Fruit fly (Drosophila melanogaster): ENCODE measurements around the gene CG12104.

Gene CG12104

dm6 chr3L:1647276-1647919 is 44.9 kb upstream of the CG12104 start, which contains the start of the genes CG17249 and Bro (continued):
- TF ChIP-seq grau (tag; optimal IDR thresholded peaks at IDR 0.05) (peak; percentile 13), ind (GFP tag; optimal IDR thresholded peaks at IDR 0.05) (no peak), Meics (GFP tag; optimal IDR thresholded peaks at IDR 0.05) (peak; percentile 87), Scr (GFP tag; IDR thresholded peaks at IDR 0.05; ENCODE audit: partially characterized antibody) (peak; percentile 25; the same call in 1 of the 2 replicates), CG2202 (tag; optimal IDR thresholded peaks at IDR 0.05) (no peak), lilli (GFP tag; optimal IDR thresholded peaks at IDR 0.05) (peak; percentile 72), nerfin-1 (tag; optimal IDR thresholded peaks at IDR 0.05) (no peak), toy (GFP tag; IDR thresholded peaks at IDR 0.05) (no peak), Xbp1 (GFP tag; optimal IDR thresholded peaks at IDR 0.05) (peak; percentile 68), Ets97D (GFP tag; optimal IDR thresholded peaks at IDR 0.05) (peak; percentile 78), tx (GFP tag; optimal IDR thresholded peaks at IDR 0.05) (no peak), CG14441 (GFP tag; IDR thresholded peaks at IDR 0.05) (no peak), E2f2 (GFP tag; IDR thresholded peaks at IDR 0.05) (peak; percentile 97), chn (GFP tag; optimal IDR thresholded peaks at IDR 0.05) (peak; percentile 42), Nf-YC (tag; optimal IDR thresholded peaks at IDR 0.05) (no peak), Poxn (GFP tag; IDR thresholded peaks at IDR 0.05) (no peak), repo (GFP tag; optimal IDR thresholded peaks at IDR 0.05) (no peak), C15 (GFP tag; IDR thresholded peaks at IDR 0.05) (0 out of 3 replicates have a peak, but pooled peaks have one; percentile 11), kah (GFP tag; optimal IDR thresholded peaks at IDR 0.05) (peak; percentile 29), Hmr (GFP tag; optimal IDR thresholded peaks at IDR 0.05) (peak; percentile 42), emc (GFP tag; optimal IDR thresholded peaks at IDR 0.05) (no peak), B-H2 (GFP tag; optimal IDR thresholded peaks at IDR 0.05) (peak; percentile 80), ERR (GFP tag; optimal IDR thresholded peaks at IDR 0.05) (peak; percentile 59), Hsf (GFP tag; optimal IDR thresholded peaks at IDR 0.05) (peak; percentile 45), CG34422 (GFP tag; IDR thresholded peaks at IDR 0.05) (peak; percentile 49; the same call in 1 of the 3 replicates), CG9817 (tag; optimal IDR thresholded peaks at IDR 0.05) (peak; percentile 16), CG10462 (GFP tag; optimal IDR thresholded peaks at IDR 0.05) (peak; percentile 28), croc (GFP tag; conservative IDR thresholded peaks at IDR 0.05) (no peak), prd (optimal IDR thresholded peaks at IDR 0.05) (no peak), prd (GFP tag; IDR thresholded peaks at IDR 0.05) (no peak), ttk (GFP tag; IDR thresholded peaks at IDR 0.05) (no peak), so (GFP tag; IDR thresholded peaks at IDR 0.05) (no peak), CG8089 (GFP tag; optimal IDR thresholded peaks at IDR 0.05) (peak; percentile 28), Doc3 (GFP tag; IDR thresholded peaks at IDR 0.05; ENCODE audit: partially characterized antibody) (0 out of 3 replicates have a peak, but pooled peaks have one; percentile 21), CG1647 (GFP tag; optimal IDR thresholded peaks at IDR 0.05) (peak; percentile 15), ewg (GFP tag; optimal IDR thresholded peaks at IDR 0.05) (no peak), NFAT (GFP tag; IDR thresholded peaks at IDR 0.05) (peak; percentile 40; the same call in 1 of the 2 replicates), Elba2 (GFP tag; optimal IDR thresholded peaks at IDR 0.05) (peak; percentile 91), CG2116 (GFP tag; optimal IDR thresholded peaks at IDR 0.05) (peak; percentile 45), CG7987 (GFP tag; optimal IDR thresholded peaks at IDR 0.05) (peak; percentile 8), CG1603 (tag; optimal IDR thresholded peaks at IDR 0.05) (peak; percentile 85), NK7.1 (GFP tag; optimal IDR thresholded peaks at IDR 0.05) (peak; percentile 28), Rfx (GFP tag; IDR thresholded peaks at IDR 0.05) (peak; percentile 76), pho (GFP tag; optimal IDR thresholded peaks at IDR 0.05) (peak; percentile 50), tna (GFP tag; IDR thresholded peaks at IDR 0.05; ENCODE audit: partially characterized antibody) (no peak), CG12299 (tag; optimal IDR thresholded peaks at IDR 0.05) (no peak), CG17612 (GFP tag; IDR thresholded peaks at IDR 0.05) (no peak), jumu (GFP tag; optimal IDR thresholded peaks at IDR 0.05) (peak; percentile 39), Ptx1 (GFP tag; IDR thresholded peaks at IDR 0.05) (0 out of 2 replicates have a peak, but pooled peaks have one; percentile 27)
